Worm (Caenorhabditis elegans) whole organism, late embryonic: ENCODE data around the gene pkc-1.

ENCODE experiments used
- ama-1 ChIP-seq: fragments of 150-350 bp; optimal IDR thresholded peaks from 2 replicates; lab custom pipeline; 2014
- dve-1 ChIP-seq: sonication (generic microtip); optimal IDR thresholded peaks from 2 replicates; lab custom pipeline; 2017; ENCODE audit warnings: antibody characterized with exemption, mild to moderate bottlenecking, missing genetic modification characterization, missing compliant biosample characterization
- nhr-11 ChIP-seq: fragments of 150-350 bp; optimal IDR thresholded peaks from 2 replicates; lab custom pipeline; 2014; ENCODE audit warnings: missing biosample characterization, missing genetic modification characterization
- npax-4 ChIP-seq: sonication (generic microtip); optimal IDR thresholded peaks from 2 replicates; lab custom pipeline; 2016; ENCODE audit warnings: missing genetic modification characterization, missing compliant biosample characterization

DNA sequence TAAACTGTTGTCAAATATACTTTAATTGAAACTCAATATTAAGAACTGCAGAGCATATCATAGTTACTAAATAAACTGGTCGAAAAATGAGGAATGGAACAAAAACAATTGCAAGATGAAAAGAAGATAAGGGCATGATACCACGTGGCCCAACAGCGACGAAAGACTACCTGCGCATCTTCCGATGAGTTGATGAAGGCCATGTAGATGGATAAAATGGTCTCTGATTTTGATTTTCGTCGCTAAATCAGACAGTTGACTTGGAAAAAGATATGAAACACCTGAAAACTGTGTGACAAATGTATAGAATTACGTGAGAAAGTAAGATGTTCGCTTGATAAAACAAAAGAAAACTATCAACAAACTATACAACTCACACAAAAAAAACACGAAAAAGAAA, 39.5 kb upstream of the pkc-1 start:
- TF ChIP-seq ama-1 (lab: Kevin White, UChicago) (no peak), dve-1 (tag; lab: Kevin White, UChicago) (no peak), npax-4 (tag; lab: Kevin White, UChicago) (no peak), nhr-11 (tag; lab: Kevin White, UChicago) (no peak)
